Fruit fly (Drosophila melanogaster): ENCODE data around the gene comt.

Gene comt

dm6 chrX:13305323-13305722 lies 46.5 kb downstream of the comt start (continued):
- no peak for TF ChIP-seq btn (GFP tag; optimal IDR thresholded peaks at IDR 0.05)
- TF ChIP-seq CG1647 (GFP tag; optimal IDR thresholded peaks at IDR 0.05) = no peak
- no peak for TF ChIP-seq Xrp1 (GFP tag; IDR thresholded peaks at IDR 0.05)
- TF ChIP-seq jigr1 (GFP tag; IDR thresholded peaks at IDR 0.05) = no peak
- no peak for TF ChIP-seq Atf3 (GFP tag; optimal IDR thresholded peaks at IDR 0.05)

DNA sequence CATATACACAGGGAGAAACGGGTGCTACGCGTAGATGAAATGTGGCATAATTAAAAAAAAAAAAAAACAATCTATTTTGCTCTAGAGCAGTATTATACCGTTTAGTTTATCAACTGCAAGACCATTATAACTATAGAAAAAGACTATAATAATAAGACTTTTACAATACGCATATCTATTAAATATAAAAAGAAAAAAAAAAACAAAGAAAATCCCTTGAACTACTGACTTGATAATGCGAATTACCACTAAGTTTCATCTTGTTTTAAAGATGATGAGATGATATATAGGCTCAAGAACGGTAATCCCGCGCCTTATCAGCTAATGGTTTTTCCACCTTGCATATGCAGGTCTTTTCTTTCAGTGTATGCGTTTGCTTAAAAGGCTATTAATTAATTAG lies 48.4 kb downstream of the comt start:
- no peak for TF ChIP-seq Med (GFP tag)
- TF ChIP-seq CG11247 (GFP tag; IDR thresholded peaks at IDR 0.05) = no peak
- no peak for TF ChIP-seq zen (tag; optimal IDR thresholded peaks at IDR 0.05)
- no peak for TF ChIP-seq CG16863 (GFP tag; optimal IDR thresholded peaks at IDR 0.05)
- TF ChIP-seq Hr3 (GFP tag; optimal IDR thresholded peaks at IDR 0.05) = peak; percentile 46
- peak; percentile 29; the same call in 1 of the 2 replicates for TF ChIP-seq Xrp1 (GFP tag; IDR thresholded peaks at IDR 0.05)
- no peak for TF ChIP-seq Scr (GFP tag; IDR thresholded peaks at IDR 0.05; ENCODE audit: partially characterized antibody)
- no peak for TF ChIP-seq B-H1 (GFP tag; IDR thresholded peaks at IDR 0.05)
- TF ChIP-seq Hr78 (GFP tag; optimal IDR thresholded peaks at IDR 0.05) = no peak
- no peak for TF ChIP-seq hb (GFP tag; IDR thresholded peaks at IDR 0.05; ENCODE audit: partially characterized antibody)
- TF ChIP-seq Sin3A (optimal IDR thresholded peaks at IDR 0.05) = no peak
- TF ChIP-seq tna (GFP tag; IDR thresholded peaks at IDR 0.05; ENCODE audit: partially characterized antibody) = no peak
- TF ChIP-seq croc (GFP tag; conservative IDR thresholded peaks at IDR 0.05) = no peak
- no peak for TF ChIP-seq ara (GFP tag; IDR thresholded peaks at IDR 0.05)
- TF ChIP-seq CG8924 (tag; optimal IDR thresholded peaks at IDR 0.05) = peak; percentile 29
- no peak for TF ChIP-seq CG14050 (GFP tag; IDR thresholded peaks at IDR 0.05)
- TF ChIP-seq hbn (GFP tag; IDR thresholded peaks at IDR 0.05; ENCODE audit: partially characterized antibody) = no peak
- no peak for TF ChIP-seq wor (GFP tag; IDR thresholded peaks at IDR 0.05)
- peak; percentile 51 for TF ChIP-seq nmo (GFP tag; optimal IDR thresholded peaks at IDR 0.05)
- TF ChIP-seq CTCF (GFP tag; optimal IDR thresholded peaks at IDR 0.05) = no peak
- no peak for TF ChIP-seq CG2889 (GFP tag; IDR thresholded peaks at IDR 0.05)
- TF ChIP-seq E2f1 (GFP tag; IDR thresholded peaks at IDR 0.05) = no peak
- TF ChIP-seq CG7271 (tag; optimal IDR thresholded peaks at IDR 0.05) = no peak
- no peak for TF ChIP-seq mam (GFP tag; optimal IDR thresholded peaks at IDR 0.05)
- no peak for TF ChIP-seq z (GFP tag; IDR thresholded peaks at IDR 0.05)
- TF ChIP-seq unpg (GFP tag; optimal IDR thresholded peaks at IDR 0.05) = peak; percentile 12
- peak; percentile 17 for TF ChIP-seq az2 (GFP tag; optimal IDR thresholded peaks at IDR 0.05)
- TF ChIP-seq Dbx (GFP tag; IDR thresholded peaks at IDR 0.05) = no peak
- TF ChIP-seq CG1602 (GFP tag; optimal IDR thresholded peaks at IDR 0.05) = peak; percentile 10
- TF ChIP-seq al (GFP tag; IDR thresholded peaks at IDR 0.05) = no peak
- peak; percentile 43; the same call in 1 of the 3 replicates for TF ChIP-seq CG17361 (GFP tag; IDR thresholded peaks at IDR 0.05)
- no peak for TF ChIP-seq CkIIα-i1 (GFP tag; IDR thresholded peaks at IDR 0.05)
- no peak for TF ChIP-seq CG31388 (GFP tag; optimal IDR thresholded peaks at IDR 0.05)
- no peak for TF ChIP-seq CG9609 (GFP tag; optimal IDR thresholded peaks at IDR 0.05)
- TF ChIP-seq CG12104 (GFP tag; optimal IDR thresholded peaks at IDR 0.05) = no peak
- TF ChIP-seq maf-S (GFP tag; optimal IDR thresholded peaks at IDR 0.05) = no peak
- TF ChIP-seq fru (optimal IDR thresholded peaks at IDR 0.05) = no peak
- TF ChIP-seq sima (GFP tag; optimal IDR thresholded peaks at IDR 0.05) = no peak
- TF ChIP-seq gem (tag; optimal IDR thresholded peaks at IDR 0.05) = peak; percentile 58
- no peak for TF ChIP-seq CG12155 (GFP tag; optimal IDR thresholded peaks at IDR 0.05)
- TF ChIP-seq tup (GFP tag; optimal IDR thresholded peaks at IDR 0.05) = no peak
- no peak for TF ChIP-seq jumu (GFP tag; optimal IDR thresholded peaks at IDR 0.05)
- no peak for TF ChIP-seq gsb-n (tag; optimal IDR thresholded peaks at IDR 0.05)
- peak; percentile 25; the same call in 1 of the 2 replicates for TF ChIP-seq lmd (GFP tag; IDR thresholded peaks at IDR 0.05)
- TF ChIP-seq dati (GFP tag; IDR thresholded peaks at IDR 0.05) = no peak
- no peak for TF ChIP-seq CG32532 (GFP tag; IDR thresholded peaks at IDR 0.05)
- TF ChIP-seq HHEX (GFP tag; optimal IDR thresholded peaks at IDR 0.05) = no peak
- no peak for TF ChIP-seq her (GFP tag; optimal IDR thresholded peaks at IDR 0.05)
- TF ChIP-seq gro (GFP tag; optimal IDR thresholded peaks at IDR 0.05) = no peak
